Worm (Caenorhabditis elegans): ENCODE data around the gene col-20.
A peak's percentile ranks its signal among the peaks of the same experiment; 100 is the strongest.

DNA sequence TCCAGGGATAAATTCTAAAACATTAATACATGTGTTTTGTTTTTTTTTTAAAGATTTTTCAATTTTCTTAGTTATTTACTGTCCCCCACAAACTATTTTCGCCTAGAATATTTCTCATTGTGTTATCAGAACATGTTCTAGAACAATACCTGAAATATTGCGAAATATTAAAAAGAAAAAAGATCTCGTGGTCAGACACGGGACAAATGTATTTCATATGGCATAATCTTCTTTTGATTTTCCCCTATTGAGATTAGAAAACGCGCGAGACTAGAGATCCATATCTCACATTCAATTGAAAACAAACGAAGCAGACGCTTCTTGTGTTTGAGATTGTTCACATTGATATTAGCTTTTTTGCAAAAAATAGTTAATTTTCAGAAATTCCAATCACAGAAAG, 14.5 kb downstream of the col-20 start:
- TF ChIP-seq pqm-1 (tag; optimal IDR thresholded peaks at IDR 0.05) (no peak), ceh-82 (tag; optimal IDR thresholded peaks at IDR 0.05) (no peak), nhr-237 (tag; optimal IDR thresholded peaks at IDR 0.05) (no peak), ztf-11 (tag; optimal IDR thresholded peaks at IDR 0.05) (no peak), lsy-12 (tag; optimal IDR thresholded peaks at IDR 0.05) (no peak), nhr-23 (tag; optimal IDR thresholded peaks at IDR 0.05) (peak; percentile 40), sea-2 (GFP tag; optimal IDR thresholded peaks at IDR 0.05) (no peak), ztf-4 (tag; optimal IDR thresholded peaks at IDR 0.05) (no peak), nhr-12 (tag; optimal IDR thresholded peaks at IDR 0.05) (no peak), tbx-2 (tag; optimal IDR thresholded peaks at IDR 0.05) (no peak), nhr-25 (tag; optimal IDR thresholded peaks at IDR 0.05) (peak; percentile 54)

Measured in whole organism, L3 larva.